Worm (Caenorhabditis elegans) whole organism, young adult: Measurements from ENCODE around the gene C07H6.9.

Experiments
- B0019.2 ChIP-seq: fragments of 200-800 bp; sonication (Bioruptor generic); conservative IDR thresholded peaks from 2 replicates; pipeline ENCODE4 v1.3.6; 2022; ENCODE audit warnings: missing genetic modification reagents, missing genetic modification characterization, missing compliant biosample characterization
- B0035.1 ChIP-seq: sonication (generic microtip); optimal IDR thresholded peaks from 2 replicates; lab custom pipeline; 2016; ENCODE audit warnings: missing genetic modification characterization, mild to moderate bottlenecking, missing compliant biosample characterization, missing genotype, missing genetic modification reagents
- B0336.3 ChIP-seq: fragments of 200-800 bp; sonication (Bioruptor generic); IDR thresholded peaks from 2 replicates; pipeline ENCODE4 v1.3.6; 2022; ENCODE audit warnings: missing genetic modification characterization, missing compliant biosample characterization
- C06A6.2 ChIP-seq: fragments of 200-800 bp; sonication (Bioruptor generic); conservative IDR thresholded peaks from 2 replicates; pipeline ENCODE4 v1.3.6; 2022; ENCODE audit warnings: missing genetic modification characterization, missing compliant biosample characterization
- C17E4.6 ChIP-seq: fragments of 200-800 bp; sonication (Bioruptor generic); IDR thresholded peaks from 2 replicates; pipeline ENCODE4 v1.3.6; 2022; ENCODE audit warnings: missing genetic modification reagents, missing genetic modification characterization, missing compliant biosample characterization
- D2030.7 ChIP-seq: fragments of 200-800 bp; sonication (Bioruptor generic); IDR thresholded peaks from 2 replicates; pipeline ENCODE4 v1.3.6; 2022; ENCODE audit warnings: missing genetic modification reagents, missing genetic modification characterization, missing compliant biosample characterization
- F10E7.11 ChIP-seq: sonication (generic microtip); optimal IDR thresholded peaks from 2 replicates; lab custom pipeline; 2017; ENCODE audit warnings: mild to moderate bottlenecking, missing genetic modification characterization, moderate library complexity, missing compliant biosample characterization
- F23B12.7 ChIP-seq: sonication (generic microtip); optimal IDR thresholded peaks from 2 replicates; lab custom pipeline; 2017; ENCODE audit warnings: missing genetic modification characterization, mild to moderate bottlenecking, missing compliant biosample characterization, antibody characterized with exemption, moderate library complexity; ENCODE audit not compliant: insufficient read depth
- K12H6.12 ChIP-seq: fragments of 200-800 bp; sonication (Bioruptor generic); optimal IDR thresholded peaks from 2 replicates; lab custom pipeline; 2018; ENCODE audit warnings: mild to moderate bottlenecking, missing genetic modification characterization, missing compliant biosample characterization
- Y53G8AR.9 ChIP-seq: fragments of 200-800 bp; sonication (Bioruptor generic); conservative IDR thresholded peaks from 2 replicates; pipeline ENCODE4 v1.3.6; 2022; ENCODE audit warnings: missing genetic modification reagents, missing genetic modification characterization, missing compliant biosample characterization
- Y56A3A.18 ChIP-seq: fragments of 200-800 bp; sonication (Bioruptor generic); IDR thresholded peaks from 2 replicates; pipeline ENCODE4 v1.3.6; 2022; ENCODE audit warnings: missing genetic modification reagents, missing genetic modification characterization, missing compliant biosample characterization
- Y79H2A.3 ChIP-seq: fragments of 200-800 bp; sonication (Bioruptor generic); conservative IDR thresholded peaks from 2 replicates; pipeline ENCODE4 v1.3.6; 2022; ENCODE audit warnings: missing genetic modification reagents, missing genetic modification characterization, missing compliant biosample characterization
- atf-7 ChIP-seq: sonication (generic microtip); optimal IDR thresholded peaks from 2 replicates; lab custom pipeline; 2017; ENCODE audit warnings: mild to moderate bottlenecking, missing genetic modification characterization, missing compliant biosample characterization
- attf-6 ChIP-seq: fragments of 200-800 bp; sonication (Bioruptor generic); IDR thresholded peaks from 2 replicates; pipeline ENCODE4 v1.3.6; 2022; ENCODE audit warnings: missing genetic modification reagents, missing genetic modification characterization, missing compliant biosample characterization
- ccch-3 ChIP-seq: fragments of 200-800 bp; sonication (Bioruptor generic); optimal IDR thresholded peaks from 2 replicates; lab custom pipeline; 2018; ENCODE audit warnings: mild to moderate bottlenecking, missing genetic modification characterization, missing compliant biosample characterization
- cebp-1 ChIP-seq, 2 experiments: fragments of 200-800 bp in 1 of 2; sonication (Bioruptor generic) in 1 of 2; sonication (generic microtip) in 1 of 2; IDR thresholded peaks in 1 of 2; optimal IDR thresholded peaks in 1 of 2; 2 replicates each; pipeline versions ENCODE4 v1.3.6 to Lab custom; 2017 to 2022; ENCODE audit warnings: missing compliant biosample characterization in 2 of 2, missing genetic modification characterization in 2 of 2, mild to moderate bottlenecking in 1 of 2, missing genetic modification reagents in 1 of 2, moderate library complexity in 1 of 2
- cebp-2 ChIP-seq: fragments of 200-800 bp; sonication (Bioruptor generic); IDR thresholded peaks from 2 replicates; pipeline ENCODE4 v1.3.6; 2022; ENCODE audit warnings: missing genetic modification characterization, missing compliant biosample characterization
- ceh-40 ChIP-seq: fragments of 200-800 bp; sonication (Bioruptor generic); IDR thresholded peaks from 2 replicates; pipeline ENCODE4 v1.3.6; 2022; ENCODE audit warnings: missing genetic modification characterization, missing compliant biosample characterization
- ceh-79 ChIP-seq: sonication (generic microtip); optimal IDR thresholded peaks from 2 replicates; lab custom pipeline; 2017; ENCODE audit warnings: mild to moderate bottlenecking, missing genetic modification characterization, missing compliant biosample characterization
- chd-7 ChIP-seq: sonication (generic microtip); optimal IDR thresholded peaks from 2 replicates; lab custom pipeline; 2016; ENCODE audit warnings: mild to moderate bottlenecking, missing genetic modification characterization, moderate library complexity, missing compliant biosample characterization
- ets-4 ChIP-seq: fragments of 200-800 bp; sonication (Bioruptor generic); optimal IDR thresholded peaks from 2 replicates; lab custom pipeline; 2018; ENCODE audit warnings: mild to moderate bottlenecking, missing genetic modification characterization, missing compliant biosample characterization
- gei-17 ChIP-seq: fragments of 200-800 bp; sonication (Bioruptor generic); optimal IDR thresholded peaks from 2 replicates; lab custom pipeline; 2018; ENCODE audit warnings: mild to moderate bottlenecking, missing genetic modification characterization, missing compliant biosample characterization
- hrde-1 ChIP-seq: sonication (generic microtip); optimal IDR thresholded peaks from 2 replicates; lab custom pipeline; 2016; ENCODE audit warnings: missing genetic modification characterization, mild to moderate bottlenecking, missing compliant biosample characterization, moderate library complexity, missing genotype, missing genetic modification reagents, borderline replicate concordance
- lin-26 ChIP-seq: fragments of 200-800 bp; sonication (Bioruptor generic); IDR thresholded peaks from 2 replicates; pipeline ENCODE4 v1.3.6; 2022; ENCODE audit warnings: missing genetic modification reagents, missing genetic modification characterization, missing compliant biosample characterization
- lin-35 ChIP-seq, 3 experiments: fragments of 150-350 bp in 2 of 3; sonication (generic microtip) in 1 of 3; optimal IDR thresholded peaks; 2 replicates each; lab custom pipeline; 2014 to 2018; ENCODE audit warnings: missing biosample characterization in 3 of 3, missing genetic modification characterization in 3 of 3, missing genetic modification reagents in 3 of 3
- lin-40 ChIP-seq: sonication (generic microtip); optimal IDR thresholded peaks from 2 replicates; lab custom pipeline; 2016; ENCODE audit warnings: missing genetic modification characterization, mild to moderate bottlenecking, missing compliant biosample characterization, missing genotype, missing genetic modification reagents
- mel-28 ChIP-seq: sonication (generic microtip); optimal IDR thresholded peaks from 2 replicates; lab custom pipeline; 2016; ENCODE audit warnings: borderline replicate concordance, mild to moderate bottlenecking, missing genetic modification characterization, missing compliant biosample characterization
- nhr-179 ChIP-seq: sonication (generic microtip); optimal IDR thresholded peaks from 2 replicates; lab custom pipeline; 2016; ENCODE audit warnings: mild to moderate bottlenecking, missing genetic modification characterization, missing compliant biosample characterization
- repo-1 ChIP-seq: sonication (generic microtip); optimal IDR thresholded peaks from 2 replicates; lab custom pipeline; 2017; ENCODE audit warnings: mild to moderate bottlenecking, missing genetic modification characterization, missing compliant biosample characterization
- rpc-1 ChIP-seq, 2 experiments: fragments of 150-350 bp in 1 of 2; sonication (generic microtip) in 1 of 2; optimal IDR thresholded peaks; 2 replicates each; lab custom pipeline; 2014 to 2018; ENCODE audit warnings: missing biosample characterization in 1 of 2, missing genetic modification characterization in 1 of 2, missing genetic modification reagents in 1 of 2, missing genotype in 1 of 2
- sdz-38 ChIP-seq: sonication (generic microtip); optimal IDR thresholded peaks from 2 replicates; lab custom pipeline; 2016; ENCODE audit warnings: missing genotype, missing genetic modification characterization, missing compliant biosample characterization
- sea-2 ChIP-seq: fragments of 200-800 bp; sonication (Bioruptor generic); IDR thresholded peaks from 2 replicates; pipeline ENCODE4 v1.3.6; 2022; ENCODE audit warnings: missing genetic modification characterization, missing compliant biosample characterization
- snpc-1.1 ChIP-seq: sonication (generic microtip); optimal IDR thresholded peaks from 2 replicates; lab custom pipeline; 2017; ENCODE audit warnings: missing genetic modification characterization, mild to moderate bottlenecking, missing compliant biosample characterization, antibody characterized with exemption, moderate library complexity, missing genotype, missing genetic modification reagents; ENCODE audit not compliant: insufficient read depth
- snpc-3.4 ChIP-seq: sonication (generic microtip); optimal IDR thresholded peaks from 2 replicates; lab custom pipeline; 2017; ENCODE audit warnings: missing genetic modification characterization, mild to moderate bottlenecking, missing compliant biosample characterization, antibody characterized with exemption, moderate library complexity, missing genotype, missing genetic modification reagents
- tbp1 ChIP-seq: fragments of 200-800 bp; sonication (Bioruptor generic); optimal IDR thresholded peaks from 2 replicates; lab custom pipeline; 2018; ENCODE audit warnings: mild to moderate bottlenecking, missing genetic modification characterization, missing compliant biosample characterization
- ztf-25 ChIP-seq: fragments of 200-800 bp; sonication (Bioruptor generic); IDR thresholded peaks from 2 replicates; pipeline ENCODE4 v1.3.6; 2022; ENCODE audit warnings: missing genetic modification reagents, missing genetic modification characterization, missing compliant biosample characterization
- ztf-6 ChIP-seq: fragments of 200-800 bp; sonication (Bioruptor generic); IDR thresholded peaks from 2 replicates; pipeline ENCODE4 v1.3.6; 2022; ENCODE audit warnings: missing genetic modification reagents, missing genetic modification characterization, missing compliant biosample characterization

C07H6.9 gene

ce11 chrIII:7462295-7462694 lies 37.0 kb downstream of the C07H6.9 start, which contains the start of gene fipr-20:
TSS of gene fipr-20 (minus strand) at chrIII:7462395.
- TF ChIP-seq F23B12.7 (tag; lab: Kevin White, UChicago): no peak
- TF ChIP-seq sea-2: no peak
- no peak for TF ChIP-seq sdz-38
- no peak for TF ChIP-seq ztf-6 (GFP tag; lab: Robert Waterston, UW)
- no peak for TF ChIP-seq attf-6 (GFP tag; lab: Robert Waterston, UW)
- TF ChIP-seq ceh-40 (GFP tag; lab: Robert Waterston, UW): no peak
- TF ChIP-seq rpc-1 (optimal IDR thresholded peaks at IDR 0.05; lab: Kevin White, UChicago): no peak
- TF ChIP-seq rpc-1 (tag; optimal IDR thresholded peaks at IDR 0.05; lab: Kevin White, UChicago): no peak
- no peak for TF ChIP-seq F10E7.11 (tag; lab: Kevin White, UChicago)
- no peak for TF ChIP-seq tbp1 (GFP tag; lab: Kevin White, UChicago)
- no peak for TF ChIP-seq ccch-3 (GFP tag; lab: Kevin White, UChicago)
- no peak for TF ChIP-seq repo-1 (tag; lab: Kevin White, UChicago)
- TF ChIP-seq mel-28: no peak

- TF ChIP-seq B0035.1 (tag; lab: Kevin White, UChicago) (no peak), lin-40 (tag; lab: Kevin White, UChicago) (no peak), ztf-6 (GFP tag; lab: Robert Waterston, UW) (no peak), F23B12.7 (tag; lab: Kevin White, UChicago) (no peak), gei-17 (GFP tag; lab: Kevin White, UChicago) (no peak), C06A6.2 (no peak), ceh-79 (tag; lab: Kevin White, UChicago) (no peak), B0336.3 (GFP tag; lab: Robert Waterston, UW) (no peak)
Measured at ce11 chrIII:7460018-7460417, 39.3 kb downstream of the C07H6.9 start, which contains the start of gene mls-1. TSS of gene mls-1 (plus strand) at chrIII:7460341.

ce11 chrIII:7458846-7459365 lies 40.4 kb downstream of the C07H6.9 start, which contains the start of the genes fipr-19 and fipr-18:
TSS of gene fipr-19 (minus strand) at chrIII:7458946.
TSS of gene fipr-18 (plus strand) at chrIII:7459315.
- no peak for TF ChIP-seq K12H6.12 (tag; lab: Kevin White, UChicago)
- TF ChIP-seq lin-35 (GFP tag; optimal IDR thresholded peaks at IDR 0.05; lab: Kevin White, UChicago): no peak
- no peak for TF ChIP-seq cebp-1 (GFP tag; IDR thresholded peaks at IDR 0.05; lab: Robert Waterston, UW)
- TF ChIP-seq cebp-1 (tag; optimal IDR thresholded peaks at IDR 0.05; lab: Kevin White, UChicago): no peak
- no peak for TF ChIP-seq snpc-1.1 (tag; lab: Kevin White, UChicago)
- TF ChIP-seq B0019.2 (GFP tag; lab: Robert Waterston, UW): no peak

ce11 chrIII:7456640-7457039 lies 42.6 kb downstream of the C07H6.9 start, which contains the start of gene Y69F12A.1:
TSS of gene Y69F12A.1 (plus strand) at chrIII:7456940.
- TF ChIP-seq snpc-3.4: no peak
- TF ChIP-seq Y53G8AR.9: no peak
- no peak for TF ChIP-seq lin-26 (GFP tag; lab: Robert Waterston, UW)
- no peak for TF ChIP-seq C17E4.6 (GFP tag; lab: Robert Waterston, UW)
- no peak for TF ChIP-seq Y79H2A.3 (GFP tag; lab: Robert Waterston, UW)
- no peak for TF ChIP-seq Y56A3A.18 (GFP tag; lab: Robert Waterston, UW)
- TF ChIP-seq lin-35 (GFP tag; optimal IDR thresholded peaks at IDR 0.05; lab: Kevin White, UChicago): no peak
- no peak for TF ChIP-seq B0035.1 (tag; lab: Kevin White, UChicago)
- no peak for TF ChIP-seq ztf-25 (GFP tag; lab: Robert Waterston, UW)
- TF ChIP-seq D2030.7 (GFP tag; lab: Robert Waterston, UW): no peak
- TF ChIP-seq ets-4 (GFP tag; lab: Kevin White, UChicago): no peak
- TF ChIP-seq nhr-179 (tag; lab: Kevin White, UChicago): no peak
- TF ChIP-seq rpc-1 (optimal IDR thresholded peaks at IDR 0.05; lab: Kevin White, UChicago): no peak
- no peak for TF ChIP-seq rpc-1 (tag; optimal IDR thresholded peaks at IDR 0.05; lab: Kevin White, UChicago)
- no peak for TF ChIP-seq repo-1 (tag; lab: Kevin White, UChicago)
- TF ChIP-seq atf-7 (tag; lab: Kevin White, UChicago): no peak
- no peak for TF ChIP-seq cebp-2
- TF ChIP-seq chd-7 (tag; lab: Kevin White, UChicago): no peak
- no peak for TF ChIP-seq hrde-1
